Fruit fly (Drosophila melanogaster): Measurements from ENCODE around the gene cno.

dm6 chr3R:5138889-5139288 lies 78.4 kb downstream of the cno start, which contains the start of gene CG12589:
- TF ChIP-seq pan (optimal IDR thresholded peaks at IDR 0.05) (no peak), psq (optimal IDR thresholded peaks at IDR 0.05) (no peak), CG8478 (optimal IDR thresholded peaks at IDR 0.05) (no peak), Dll (optimal IDR thresholded peaks at IDR 0.05) (no peak), usp (GFP tag; optimal IDR thresholded peaks at IDR 0.05) (no peak)
